Worm (Caenorhabditis elegans) whole organism, L1 larva: ENCODE data around the gene ccdc-55.

Experiments
- C04F5.9 ChIP-seq: sonication (generic microtip); optimal IDR thresholded peaks from 2 replicates; lab custom pipeline; 2016; ENCODE audit warnings: missing genetic modification characterization, missing compliant biosample characterization
- F16B12.6 ChIP-seq: fragments of 150-350 bp; optimal IDR thresholded peaks from 2 replicates; lab custom pipeline; 2014; ENCODE audit warnings: missing biosample characterization, missing genetic modification characterization
- alr-1 ChIP-seq: fragments of 200-800 bp; sonication (Bioruptor generic); optimal IDR thresholded peaks from 2 replicates; lab custom pipeline; 2018; ENCODE audit warnings: borderline replicate concordance, mild to moderate bottlenecking, missing genetic modification characterization, missing compliant biosample characterization
- blmp-1 ChIP-seq: fragments of 150-350 bp; optimal IDR thresholded peaks from 2 replicates; lab custom pipeline; 2014; ENCODE audit warnings: missing biosample characterization, missing genetic modification characterization
- ceh-63 ChIP-seq: fragments of 200-800 bp; sonication (Bioruptor generic); optimal IDR thresholded peaks from 2 replicates; lab custom pipeline; 2018; ENCODE audit warnings: mild to moderate bottlenecking, missing genetic modification characterization, missing compliant biosample characterization
- ceh-82 ChIP-seq, 3 experiments: fragments of 150-350 bp in 1 of 3; sonication (generic microtip) in 2 of 3; optimal IDR thresholded peaks; 2 replicates each; lab custom pipeline; 2014 to 2017; ENCODE audit warnings: missing biosample characterization in 3 of 3, missing genetic modification characterization in 3 of 3
- ceh-88 ChIP-seq: fragments of 200-800 bp; sonication (Bioruptor generic); IDR thresholded peaks from 2 replicates; pipeline ENCODE4 v1.3.6; 2022; ENCODE audit warnings: missing genetic modification characterization, missing compliant biosample characterization
- ceh-90 ChIP-seq: sonication (generic microtip); optimal IDR thresholded peaks from 2 replicates; lab custom pipeline; 2016; ENCODE audit warnings: missing genetic modification characterization, missing compliant biosample characterization
- efl-3 ChIP-seq: fragments of 200-800 bp; sonication (Bioruptor generic); optimal IDR thresholded peaks from 2 replicates; lab custom pipeline; 2018; ENCODE audit warnings: mild to moderate bottlenecking, missing genetic modification characterization, missing compliant biosample characterization
- egl-13 ChIP-seq: sonication (generic microtip); optimal IDR thresholded peaks from 2 replicates; lab custom pipeline; 2016; ENCODE audit warnings: missing genotype, missing genetic modification reagents, missing genetic modification characterization, missing compliant biosample characterization
- elt-2 ChIP-seq: sonication (generic microtip); optimal IDR thresholded peaks from 2 replicates; lab custom pipeline; 2016; ENCODE audit warnings: missing genetic modification characterization, mild to moderate bottlenecking, inconsistent platforms, missing compliant biosample characterization, missing genetic modification reagents
- ets-5 ChIP-seq: fragments of 200-800 bp; sonication (Bioruptor generic); IDR thresholded peaks from 2 replicates; pipeline ENCODE4 v1.3.6; 2022; ENCODE audit warnings: missing genetic modification characterization, missing compliant biosample characterization
- fkh-4 ChIP-seq: sonication (generic microtip); optimal IDR thresholded peaks from 2 replicates; lab custom pipeline; 2016; ENCODE audit warnings: missing compliant biosample characterization, missing genetic modification characterization, borderline replicate concordance
- fkh-8 ChIP-seq: sonication (generic microtip); optimal IDR thresholded peaks from 2 replicates; lab custom pipeline; 2016; ENCODE audit warnings: mild to moderate bottlenecking, missing genetic modification characterization, missing compliant biosample characterization
- grh-1 ChIP-seq: fragments of 200-800 bp; sonication (Bioruptor generic); IDR thresholded peaks from 2 replicates; pipeline ENCODE4 v1.3.6; 2022; ENCODE audit warnings: missing genetic modification reagents, missing genetic modification characterization, missing compliant biosample characterization
- hpl-2 ChIP-seq: fragments of 150-350 bp; optimal IDR thresholded peaks from 2 replicates; lab custom pipeline; 2014; ENCODE audit warnings: missing biosample characterization, missing genetic modification reagents, missing genetic modification characterization
- isw-1 ChIP-seq: fragments of 200-800 bp; sonication (Bioruptor generic); IDR thresholded peaks from 2 replicates; pipeline ENCODE4 v1.3.6; 2022; ENCODE audit warnings: missing genetic modification characterization, missing compliant biosample characterization
- lin-35 ChIP-seq, 2 experiments: fragments of 150-350 bp; optimal IDR thresholded peaks; 2 replicates each; lab custom pipeline; 2014; ENCODE audit warnings: missing biosample characterization in 2 of 2, missing genetic modification characterization in 2 of 2, missing genetic modification reagents in 2 of 2
- lir-3 ChIP-seq: sonication (generic microtip); optimal IDR thresholded peaks from 2 replicates; lab custom pipeline; 2016; ENCODE audit warnings: mild to moderate bottlenecking, missing genetic modification characterization, moderate library complexity, missing compliant biosample characterization; ENCODE audit not compliant: poor library complexity
- mab-9 ChIP-seq: fragments of 200-800 bp; sonication (Bioruptor generic); IDR thresholded peaks from 2 replicates; pipeline ENCODE4 v1.3.6; 2022; ENCODE audit warnings: missing genetic modification reagents, missing genetic modification characterization, missing compliant biosample characterization
- mdl-1 ChIP-seq, 2 experiments: fragments of 150-350 bp; optimal IDR thresholded peaks; 2 replicates each; lab custom pipeline; 2014 to 2017; ENCODE audit warnings: missing biosample characterization in 2 of 2, missing genetic modification characterization in 2 of 2, inconsistent platforms in 1 of 2
- mef-2 ChIP-seq: fragments of 150-350 bp; optimal IDR thresholded peaks from 2 replicates; lab custom pipeline; 2014; ENCODE audit warnings: missing biosample characterization, missing genetic modification characterization
- nhr-11 ChIP-seq: fragments of 150-350 bp; optimal IDR thresholded peaks from 2 replicates; lab custom pipeline; 2014; ENCODE audit warnings: missing biosample characterization, missing genetic modification characterization
- nhr-12 ChIP-seq: sonication (generic microtip); optimal IDR thresholded peaks from 2 replicates; lab custom pipeline; 2017; ENCODE audit warnings: missing biosample characterization, missing genetic modification characterization
- nhr-19 ChIP-seq: fragments of 200-800 bp; sonication (Bioruptor generic); conservative IDR thresholded peaks from 2 replicates; pipeline ENCODE4 v1.3.6; 2022; ENCODE audit warnings: missing genetic modification characterization, missing compliant biosample characterization
- nhr-20 ChIP-seq: sonication (generic microtip); optimal IDR thresholded peaks from 2 replicates; lab custom pipeline; 2016; ENCODE audit warnings: mild to moderate bottlenecking, missing genetic modification characterization, missing compliant biosample characterization
- nhr-237 ChIP-seq: fragments of 150-350 bp; optimal IDR thresholded peaks from 2 replicates; lab custom pipeline; 2014; ENCODE audit warnings: missing biosample characterization, missing genetic modification characterization
- nhr-28 ChIP-seq: fragments of 150-350 bp; optimal IDR thresholded peaks from 2 replicates; lab custom pipeline; 2014; ENCODE audit warnings: missing biosample characterization, missing genetic modification characterization
- nhr-47 ChIP-seq: sonication (generic microtip); optimal IDR thresholded peaks from 2 replicates; lab custom pipeline; 2016; ENCODE audit warnings: mild to moderate bottlenecking, missing genetic modification characterization, moderate library complexity, missing compliant biosample characterization
- nhr-76 ChIP-seq: sonication (generic microtip); optimal IDR thresholded peaks from 2 replicates; lab custom pipeline; 2017; ENCODE audit warnings: missing biosample characterization, missing genetic modification characterization
- nhr-84 ChIP-seq: sonication (generic microtip); optimal IDR thresholded peaks from 2 replicates; lab custom pipeline; 2017; ENCODE audit warnings: missing biosample characterization, missing genetic modification characterization
- nhr-85 ChIP-seq: sonication (generic microtip); peaks from one replicate; lab custom pipeline; 2016; ENCODE audit warnings: missing genetic modification characterization, inconsistent platforms, missing compliant biosample characterization
- pqm-1 ChIP-seq: sonication (generic microtip); optimal IDR thresholded peaks from 3 replicates; lab custom pipeline; 2017; ENCODE audit warnings: missing biosample characterization, missing genetic modification characterization
- rnt-1 ChIP-seq: sonication (generic microtip); optimal IDR thresholded peaks from 2 replicates; lab custom pipeline; 2016; ENCODE audit warnings: mild to moderate bottlenecking, missing genetic modification characterization, moderate library complexity, missing compliant biosample characterization
- skn-1 ChIP-seq: fragments of 150-350 bp; optimal IDR thresholded peaks from 2 replicates; lab custom pipeline; 2014; ENCODE audit warnings: missing biosample characterization, missing genetic modification characterization
- snu-23 ChIP-seq: sonication (generic microtip); optimal IDR thresholded peaks from 2 replicates; lab custom pipeline; 2016; ENCODE audit warnings: missing genetic modification characterization, missing compliant biosample characterization
- sox-4 ChIP-seq: sonication (generic microtip); optimal IDR thresholded peaks from 2 replicates; lab custom pipeline; 2016; ENCODE audit warnings: missing genetic modification characterization, missing compliant biosample characterization
- sptf-1 ChIP-seq: fragments of 150-350 bp; optimal IDR thresholded peaks from 2 replicates; lab custom pipeline; 2014; ENCODE audit warnings: missing biosample characterization, missing genetic modification characterization
- sup-37 ChIP-seq: fragments of 200-800 bp; sonication (Bioruptor generic); optimal IDR thresholded peaks from 2 replicates; lab custom pipeline; 2018; ENCODE audit warnings: mild to moderate bottlenecking, missing genetic modification characterization, missing compliant biosample characterization
- swsn-7 ChIP-seq: sonication (generic microtip); optimal IDR thresholded peaks from 2 replicates; lab custom pipeline; 2016; ENCODE audit warnings: missing genetic modification characterization, missing compliant biosample characterization
- unc-30 ChIP-seq: sonication (generic microtip); optimal IDR thresholded peaks from 2 replicates; lab custom pipeline; 2017; ENCODE audit warnings: missing biosample characterization, missing genetic modification characterization
- unc-62 ChIP-seq: fragments of 150-350 bp; optimal IDR thresholded peaks from 2 replicates; lab custom pipeline; 2014; ENCODE audit warnings: missing biosample characterization, missing genetic modification reagents, missing genetic modification characterization
- unc-86 ChIP-seq: sonication (generic microtip); optimal IDR thresholded peaks from 2 replicates; lab custom pipeline; 2016; ENCODE audit warnings: missing genetic modification characterization, missing compliant biosample characterization
- unc-98 ChIP-seq: fragments of 200-800 bp; sonication (Bioruptor generic); IDR thresholded peaks from 2 replicates; pipeline ENCODE4 v1.3.6; 2022; ENCODE audit warnings: missing genetic modification characterization, missing compliant biosample characterization
- zag-1 ChIP-seq: fragments of 150-350 bp; optimal IDR thresholded peaks from 2 replicates; lab custom pipeline; 2014; ENCODE audit warnings: missing biosample characterization, missing genetic modification characterization
- ztf-11 ChIP-seq, 2 experiments: sonication (generic microtip); optimal IDR thresholded peaks; 2 replicates each; lab custom pipeline; 2016 to 2017; ENCODE audit warnings: missing genetic modification characterization in 2 of 2, missing biosample characterization in 1 of 2, missing compliant biosample characterization in 1 of 2
- ztf-4 ChIP-seq: fragments of 150-350 bp; optimal IDR thresholded peaks from 2 replicates; lab custom pipeline; 2014; ENCODE audit warnings: missing biosample characterization, missing genetic modification characterization

ccdc-55 gene

ce11 chrIII:4195306-4196008 is 26.9 kb upstream of the ccdc-55 start (continued):
- TF ChIP-seq fkh-4 (tag; lab: Kevin White, UChicago) = peak; percentile 32

DNA sequence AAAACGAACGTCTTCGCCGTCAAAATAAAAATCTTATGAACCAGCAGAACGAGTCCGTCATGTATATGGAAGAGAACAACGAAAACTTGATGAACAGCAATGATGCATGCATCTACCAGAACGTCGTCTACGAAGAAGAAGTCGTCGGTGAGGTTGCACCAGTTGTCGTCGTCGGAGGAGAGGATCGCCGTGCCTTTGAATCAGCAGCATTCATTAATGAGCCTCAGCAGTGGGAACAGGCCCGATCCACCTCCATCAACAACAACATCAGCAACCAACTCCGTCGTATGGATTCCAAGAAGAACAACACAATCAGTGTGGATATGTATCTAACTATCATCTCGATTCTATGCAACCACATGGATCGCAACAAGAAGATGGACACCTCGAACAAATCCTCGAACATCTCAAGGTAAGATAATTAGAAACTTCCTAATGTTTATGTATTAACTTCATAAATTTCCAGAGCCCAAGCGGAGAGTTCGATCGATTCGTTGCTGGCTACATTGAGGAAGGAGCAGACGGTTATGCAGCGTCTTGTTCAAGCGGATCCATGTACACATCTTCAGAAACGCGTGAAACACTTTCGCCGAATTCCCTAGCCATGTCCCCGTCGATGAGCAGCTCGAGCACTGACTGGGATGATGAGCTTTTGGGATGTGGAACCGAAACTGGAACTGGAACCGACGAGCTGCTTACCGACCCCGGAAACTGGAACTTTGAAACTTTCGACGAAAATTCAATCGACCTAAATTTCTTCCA is 26.0 kb upstream of the ccdc-55 start:
- TF ChIP-seq snu-23 (GFP tag; lab: Kevin White, UChicago) = no peak
- 0 out of 2 replicates have a peak, but pooled peaks have one; percentile 1 for TF ChIP-seq mab-9
- TF ChIP-seq zag-1 (tag; lab: Kevin White, UChicago) = no peak
- TF ChIP-seq unc-86 = no peak
- TF ChIP-seq pqm-1 = no peak
- TF ChIP-seq nhr-85 (tag; lab: Kevin White, UChicago) = peak; percentile 72
- TF ChIP-seq mef-2 (tag; lab: Kevin White, UChicago) = no peak
- no peak for TF ChIP-seq nhr-47
- no peak for TF ChIP-seq nhr-19 (GFP tag; lab: Robert Waterston, UW)
- TF ChIP-seq rnt-1 (tag; lab: Kevin White, UChicago) = peak; percentile 14
- TF ChIP-seq ceh-82 (tag; optimal IDR thresholded peaks at IDR 0.05; lab: Kevin White, UChicago) = no peak
- TF ChIP-seq ceh-88 (GFP tag; lab: Robert Waterston, UW) = no peak
- TF ChIP-seq ztf-4 (tag; lab: Kevin White, UChicago) = peak; percentile 34
- no peak for TF ChIP-seq alr-1 (tag; lab: Kevin White, UChicago)
- no peak for TF ChIP-seq unc-62 (GFP tag; lab: Kevin White, UChicago)
- TF ChIP-seq ets-5 (GFP tag; lab: Robert Waterston, UW) = no peak
- TF ChIP-seq elt-2 = no peak
- TF ChIP-seq egl-13 = no peak
- TF ChIP-seq ztf-11 (tag; optimal IDR thresholded peaks at IDR 0.05; lab: Kevin White, UChicago) = no peak
- no peak for TF ChIP-seq sup-37

- TF ChIP-seq efl-3 = no peak
- peak; percentile 68 for TF ChIP-seq egl-13
- TF ChIP-seq unc-30 (tag; lab: Kevin White, UChicago) = no peak
- no peak for TF ChIP-seq nhr-12 (tag; lab: Kevin White, UChicago)
- TF ChIP-seq C04F5.9 = no peak
- TF ChIP-seq ceh-63 (GFP tag; lab: Kevin White, UChicago) = no peak
- peak; percentile 67 for TF ChIP-seq nhr-19 (GFP tag; lab: Robert Waterston, UW)
- TF ChIP-seq unc-98 (GFP tag; lab: Robert Waterston, UW) = 0 out of 2 replicates have a peak, but pooled peaks have one; percentile 31
- TF ChIP-seq rnt-1 (tag; lab: Kevin White, UChicago) = peak; percentile 89
- peak; percentile 85 for TF ChIP-seq nhr-237
- TF ChIP-seq nhr-20 (tag; lab: Kevin White, UChicago) = peak; percentile 84
- TF ChIP-seq hpl-2 (GFP tag; lab: Kevin White, UChicago) = peak; percentile 88
- no peak for TF ChIP-seq nhr-76
- TF ChIP-seq sptf-1 (tag; lab: Kevin White, UChicago) = no peak
- peak; percentile 80 to 87 for TF ChIP-seq lin-35 (GFP tag; optimal IDR thresholded peaks at IDR 0.05; lab: Kevin White, UChicago)
- peak; percentile 82 for TF ChIP-seq blmp-1 (tag; lab: Kevin White, UChicago)
- peak; percentile 97 for TF ChIP-seq fkh-8 (tag; lab: Kevin White, UChicago)
- peak; percentile 78 for TF ChIP-seq swsn-7
- TF ChIP-seq isw-1 (GFP tag; lab: Robert Waterston, UW) = peak; percentile 79
- TF ChIP-seq grh-1 = no peak
- peak in 1 of 2 experiments; percentile 92 for TF ChIP-seq mdl-1 (tag; optimal IDR thresholded peaks at IDR 0.05; lab: Kevin White, UChicago)
- peak; percentile 95 for TF ChIP-seq skn-1 (tag; lab: Kevin White, UChicago)
- peak; percentile 75 for TF ChIP-seq nhr-11
- TF ChIP-seq nhr-85 (tag; lab: Kevin White, UChicago) = peak; percentile 73
- TF ChIP-seq ceh-88 (GFP tag; lab: Robert Waterston, UW) = no peak
- peak; percentile 59 for TF ChIP-seq lir-3 (tag; lab: Kevin White, UChicago)
- no peak for TF ChIP-seq sox-4 (tag; lab: Kevin White, UChicago)
- TF ChIP-seq nhr-84 (tag; lab: Kevin White, UChicago) = no peak
- TF ChIP-seq ceh-90 (tag; lab: Kevin White, UChicago) = no peak
- no peak for TF ChIP-seq zag-1 (tag; lab: Kevin White, UChicago)
- peak; percentile 88 for TF ChIP-seq nhr-47
- TF ChIP-seq unc-86 = peak; percentile 64
- TF ChIP-seq F16B12.6 (tag; lab: Kevin White, UChicago) = peak; percentile 44
- no peak for TF ChIP-seq nhr-28
Observed at ce11 chrIII:4193659-4194103, 25.1 kb upstream of the ccdc-55 start, which contains the start of gene xbp-1. Gene xbp-1, plus strand, starts transcription at chrIII:4193809.
